Fruit fly (Drosophila melanogaster): ENCODE results near the gene eIF5B.

DNA sequence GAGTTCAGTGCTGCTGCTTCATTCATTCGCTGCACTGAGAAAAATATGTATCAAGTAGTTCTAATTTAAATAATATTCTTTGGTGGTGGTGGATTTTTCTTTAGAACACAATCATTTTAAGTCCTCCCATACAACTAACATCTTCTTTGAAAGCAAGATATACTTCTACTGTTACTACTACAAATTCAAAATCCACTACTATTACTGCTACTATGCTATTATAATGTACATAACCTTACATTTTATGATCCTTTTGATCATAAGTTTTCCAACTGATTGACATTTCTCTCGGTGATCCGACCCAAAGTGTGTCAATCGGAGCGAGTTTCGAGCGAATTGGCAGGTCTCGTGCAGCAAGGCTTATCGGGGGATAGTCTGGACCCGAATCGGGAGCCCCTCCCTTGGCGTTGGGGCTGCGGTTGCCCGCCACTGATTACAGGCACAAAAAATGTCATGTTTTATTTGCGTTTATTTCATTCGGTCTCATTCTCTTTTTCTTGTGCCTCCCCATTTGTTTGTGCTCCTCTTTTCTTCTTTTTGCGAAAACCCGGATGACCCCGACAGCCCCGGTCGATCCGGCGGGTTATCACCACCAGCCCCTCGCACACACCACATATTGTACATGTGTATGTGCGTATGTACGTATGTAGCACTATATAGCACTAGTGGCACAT is 61.4 kb downstream of the eIF5B start:
- TF ChIP-seq pan (optimal IDR thresholded peaks at IDR 0.05) (no peak), usp (GFP tag; optimal IDR thresholded peaks at IDR 0.05) (no peak), psq (optimal IDR thresholded peaks at IDR 0.05) (no peak), CG8478 (optimal IDR thresholded peaks at IDR 0.05) (no peak), EcR (GFP tag; optimal IDR thresholded peaks at IDR 0.05) (no peak)
